Worm (Caenorhabditis elegans) whole organism, mixed stage, embryonic: ENCODE data around the gene T16H12.3.

ENCODE experiments used
- ceh-83 ChIP-seq: fragments of 200-800 bp; sonication (Bioruptor generic); optimal IDR thresholded peaks from 2 replicates; lab custom pipeline; 2018; ENCODE audit warnings: mild to moderate bottlenecking, missing genetic modification characterization, missing compliant biosample characterization
- cnd-1 ChIP-seq: fragments of 200-800 bp; sonication (Bioruptor generic); optimal IDR thresholded peaks from 2 replicates; lab custom pipeline; 2018; ENCODE audit warnings: mild to moderate bottlenecking, missing genetic modification characterization, missing compliant biosample characterization
- lin-13 ChIP-seq: fragments of 150-350 bp; optimal IDR thresholded peaks from 2 replicates; lab custom pipeline; 2014; ENCODE audit warnings: missing biosample characterization, missing genetic modification characterization
- lsy-2 ChIP-seq: fragments of 150-350 bp; optimal IDR thresholded peaks from 2 replicates; lab custom pipeline; 2014; ENCODE audit warnings: missing biosample characterization, missing genetic modification characterization
- nhr-237 ChIP-seq: fragments of 150-350 bp; optimal IDR thresholded peaks from 2 replicates; lab custom pipeline; 2014; ENCODE audit warnings: missing biosample characterization, missing genetic modification characterization
- snpc-4 ChIP-seq: fragments of 150-350 bp; optimal IDR thresholded peaks from 2 replicates; lab custom pipeline; 2014; ENCODE audit warnings: missing biosample characterization, missing genetic modification characterization
- sptf-1 ChIP-seq: sonication (generic microtip); optimal IDR thresholded peaks from 2 replicates; lab custom pipeline; 2017; ENCODE audit warnings: mild to moderate bottlenecking, missing genetic modification characterization, moderate library complexity, missing compliant biosample characterization
- ztf-11 ChIP-seq: fragments of 150-350 bp; optimal IDR thresholded peaks from 2 replicates; lab custom pipeline; 2014; ENCODE audit warnings: missing biosample characterization, missing genetic modification characterization

DNA sequence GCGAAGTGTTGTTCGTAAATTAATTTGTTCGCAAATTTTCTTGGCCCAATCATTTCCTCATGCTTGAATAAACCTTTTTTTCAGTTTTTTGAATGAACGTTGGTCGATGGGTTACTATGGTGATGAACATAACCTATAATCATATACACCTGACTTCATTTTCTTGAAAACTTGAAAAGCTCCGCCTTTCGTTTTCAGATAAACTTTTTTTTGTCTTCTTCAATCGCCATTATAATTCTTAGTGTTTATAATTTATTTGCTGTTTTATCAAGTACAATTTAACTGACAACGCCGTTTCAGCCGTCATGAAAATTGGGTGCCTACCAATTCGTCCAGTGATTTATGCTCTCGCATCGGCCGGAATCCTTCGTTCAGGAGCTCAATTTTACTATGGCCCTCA is 45.9 kb downstream of the T16H12.3 start, which contains the start of gene M04D8.7:
- TF ChIP-seq snpc-4 (tag; lab: Kevin White, UChicago), result no peak
- TF ChIP-seq lin-13 (tag; lab: Kevin White, UChicago), result no peak
- TF ChIP-seq ceh-83 (GFP tag; lab: Kevin White, UChicago), result no peak
- no peak for TF ChIP-seq lsy-2 (tag; lab: Kevin White, UChicago)
- TF ChIP-seq cnd-1 (tag; lab: Kevin White, UChicago), result no peak
- no peak for TF ChIP-seq nhr-237 (tag; lab: Kevin White, UChicago)
- no peak for TF ChIP-seq sptf-1 (tag; lab: Kevin White, UChicago)
- no peak for TF ChIP-seq ztf-11
